Fruit fly (Drosophila melanogaster): ENCODE measurements around the gene Tpt.

Tpt gene

dm6 chr3L:8405123-8405522, at the start of gene Tpt, which contains the start of the genes mkg-p and CG13667 (continued):
- TF ChIP-seq Dref (GFP tag; IDR thresholded peaks at IDR 0.05) (peak; percentile 87), CG3281 (GFP tag; optimal IDR thresholded peaks at IDR 0.05) (no peak), stc (GFP tag; IDR thresholded peaks at IDR 0.05) (no peak), onecut (GFP tag; IDR thresholded peaks at IDR 0.05) (no peak), CG3163 (GFP tag; optimal IDR thresholded peaks at IDR 0.05) (no peak), ara (GFP tag; IDR thresholded peaks at IDR 0.05) (no peak), CG10543 (GFP tag; optimal IDR thresholded peaks at IDR 0.05) (no peak), HmgD (GFP tag; optimal IDR thresholded peaks at IDR 0.05) (peak; percentile 49), CG17328 (GFP tag; IDR thresholded peaks at IDR 0.05) (no peak), phol (tag; optimal IDR thresholded peaks at IDR 0.05) (peak; percentile 47), H2.0 (GFP tag; IDR thresholded peaks at IDR 0.05) (no peak), NfI (GFP tag; optimal IDR thresholded peaks at IDR 0.05) (no peak), zfh1 (GFP tag; IDR thresholded peaks at IDR 0.05) (no peak), zfh2 (GFP tag; optimal IDR thresholded peaks at IDR 0.05) (peak; percentile 34), CG15479 (GFP tag; optimal IDR thresholded peaks at IDR 0.05) (no peak), gsb (GFP tag; IDR thresholded peaks at IDR 0.05) (no peak), pfk (GFP tag; optimal IDR thresholded peaks at IDR 0.05) (peak; percentile 85), CG12391 (tag; optimal IDR thresholded peaks at IDR 0.05) (peak; percentile 26), pan (optimal IDR thresholded peaks at IDR 0.05) (no peak), pan (GFP tag; optimal IDR thresholded peaks at IDR 0.05 in 1 of 2, IDR thresholded peaks at IDR 0.05 in 1 of 2) (no peak), run (tag; optimal IDR thresholded peaks at IDR 0.05) (no peak), HmgZ (tag; optimal IDR thresholded peaks at IDR 0.05) (peak; percentile 54), Scr (GFP tag; IDR thresholded peaks at IDR 0.05; ENCODE audit: partially characterized antibody) (peak; percentile 84), seq (GFP tag; IDR thresholded peaks at IDR 0.05) (no peak), CG15073 (GFP tag; optimal IDR thresholded peaks at IDR 0.05) (no peak), zen (tag; optimal IDR thresholded peaks at IDR 0.05) (peak; percentile 43), slou (GFP tag; optimal IDR thresholded peaks at IDR 0.05) (no peak), CG42726 (GFP tag; IDR thresholded peaks at IDR 0.05; ENCODE audit: partially characterized antibody) (peak; percentile 52; the same call in 1 of the 2 replicates), Hr78 (GFP tag; optimal IDR thresholded peaks at IDR 0.05) (no peak), corto (GFP tag; optimal IDR thresholded peaks at IDR 0.05) (no peak), CG33557 (GFP tag; optimal IDR thresholded peaks at IDR 0.05) (no peak), trh (GFP tag; optimal IDR thresholded peaks at IDR 0.05) (no peak), CG6683 (GFP tag; optimal IDR thresholded peaks at IDR 0.05) (no peak), CG6813 (GFP tag; optimal IDR thresholded peaks at IDR 0.05) (no peak), CG17568 (GFP tag; optimal IDR thresholded peaks at IDR 0.05) (no peak), zf30C (GFP tag; optimal IDR thresholded peaks at IDR 0.05) (no peak), Mes4 (GFP tag; optimal IDR thresholded peaks at IDR 0.05) (no peak), CG12942 (GFP tag; optimal IDR thresholded peaks at IDR 0.05) (no peak), tio (GFP tag; optimal IDR thresholded peaks at IDR 0.05) (no peak), rib (GFP tag; IDR thresholded peaks at IDR 0.05) (no peak), pb (GFP tag; optimal IDR thresholded peaks at IDR 0.05) (no peak), lab (GFP tag; optimal IDR thresholded peaks at IDR 0.05) (no peak), yki (optimal IDR thresholded peaks at IDR 0.05) (no peak), CG15011 (GFP tag; optimal IDR thresholded peaks at IDR 0.05) (no peak), Side (GFP tag; optimal IDR thresholded peaks at IDR 0.05) (no peak), tap (tag; optimal IDR thresholded peaks at IDR 0.05) (no peak), CTCF (GFP tag; optimal IDR thresholded peaks at IDR 0.05) (peak; percentile 23), Dbx (GFP tag; IDR thresholded peaks at IDR 0.05) (no peak), CG6689 (GFP tag; IDR thresholded peaks at IDR 0.05) (no peak), CG10959 (GFP tag; IDR thresholded peaks at IDR 0.05) (no peak), Rfx (GFP tag; IDR thresholded peaks at IDR 0.05) (no peak), sqz (GFP tag; optimal IDR thresholded peaks at IDR 0.05) (no peak), sob (GFP tag; IDR thresholded peaks at IDR 0.05) (peak; percentile 51; the same call in 1 of the 2 replicates)

Data from whole organism, embryonic.